Fruit fly (Drosophila melanogaster): ENCODE results near the gene cac.

The cac gene

dm6 chrX:11930726-11931125 is 54.2 kb downstream of the cac start, which contains the start of gene Pdzd8:
Gene Pdzd8, minus strand, starts transcription at chrX:11930850.
- TF ChIP-seq CG5204 (GFP tag; optimal IDR thresholded peaks at IDR 0.05), result no peak

- no peak for TF ChIP-seq CG5204 (GFP tag; optimal IDR thresholded peaks at IDR 0.05)
- TF ChIP-seq tj (GFP tag; optimal IDR thresholded peaks at IDR 0.05), result no peak
- peak; percentile 60 for TF ChIP-seq CG14711 (tag; optimal IDR thresholded peaks at IDR 0.05)
- TF ChIP-seq kay (GFP tag; ENCODE audit: borderline replicate concordance), result no peak
- peak; percentile 62 for TF ChIP-seq bab1 (GFP tag; optimal IDR thresholded peaks at IDR 0.05)
- TF ChIP-seq CG33017 (tag; optimal IDR thresholded peaks at IDR 0.05), result peak; percentile 2
- no peak for TF ChIP-seq CG12768 (GFP tag; optimal IDR thresholded peaks at IDR 0.05)
- TF ChIP-seq CG7101 (tag; optimal IDR thresholded peaks at IDR 0.05), result peak; percentile 62
Observed at dm6 chrX:11925213-11925612, 59.7 kb downstream of the cac start.

- TF ChIP-seq bab1 (GFP tag; optimal IDR thresholded peaks at IDR 0.05), result no peak
- no peak for TF ChIP-seq Hr96 (GFP tag; optimal IDR thresholded peaks at IDR 0.05)
- no peak for TF ChIP-seq cnc (optimal IDR thresholded peaks at IDR 0.05)
- TF ChIP-seq CG7045 (GFP tag; optimal IDR thresholded peaks at IDR 0.05), result no peak
- no peak for TF ChIP-seq Crg-1 (GFP tag; optimal IDR thresholded peaks at IDR 0.05)
- no peak for TF ChIP-seq tj (GFP tag; optimal IDR thresholded peaks at IDR 0.05)
- no peak for TF ChIP-seq pad (GFP tag; optimal IDR thresholded peaks at IDR 0.05)
- TF ChIP-seq ovo (GFP tag; optimal IDR thresholded peaks at IDR 0.05), result no peak
- no peak for TF ChIP-seq CG1620 (GFP tag; optimal IDR thresholded peaks at IDR 0.05)
- TF ChIP-seq Mnt (GFP tag; optimal IDR thresholded peaks at IDR 0.05), result no peak
- no peak for TF ChIP-seq cic (GFP tag; optimal IDR thresholded peaks at IDR 0.05)
- TF ChIP-seq toe (GFP tag; optimal IDR thresholded peaks at IDR 0.05), result no peak
- TF ChIP-seq kay (GFP tag; ENCODE audit: borderline replicate concordance), result no peak
- TF ChIP-seq CG33017 (tag; optimal IDR thresholded peaks at IDR 0.05), result no peak
- TF ChIP-seq CG14711 (tag; optimal IDR thresholded peaks at IDR 0.05), result no peak
- no peak for TF ChIP-seq CG11617 (GFP tag; optimal IDR thresholded peaks at IDR 0.05)
- TF ChIP-seq CG12768 (GFP tag; optimal IDR thresholded peaks at IDR 0.05), result no peak
- no peak for TF ChIP-seq CG7101 (tag; optimal IDR thresholded peaks at IDR 0.05)
Observed at dm6 chrX:11924562-11924961, 60.3 kb downstream of the cac start, which contains the start of gene Sclp. Gene Sclp, minus strand, starts transcription at chrX:11924662.

DNA sequence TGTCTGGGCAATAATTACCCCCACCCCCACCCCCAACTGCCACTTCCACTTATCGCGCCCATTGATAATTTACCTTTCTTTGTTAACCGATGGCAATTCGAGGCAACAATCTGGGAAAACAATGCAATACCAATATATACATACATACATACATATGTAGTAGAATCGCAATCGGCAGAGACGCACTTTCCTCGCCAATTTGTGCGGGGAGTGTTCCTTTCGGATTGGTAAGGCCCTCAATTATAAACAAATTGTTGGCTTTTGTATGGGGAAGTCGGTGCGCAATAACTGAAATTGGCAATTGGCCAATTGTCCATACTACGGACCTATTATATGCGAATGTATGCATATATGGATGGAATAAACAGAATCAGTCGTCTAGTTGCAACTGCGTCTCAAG is 61.2 kb downstream of the cac start:
- TF ChIP-seq bab1 (GFP tag; optimal IDR thresholded peaks at IDR 0.05) (no peak), CG33017 (tag; optimal IDR thresholded peaks at IDR 0.05) (no peak), CG5204 (GFP tag; optimal IDR thresholded peaks at IDR 0.05) (no peak), pad (GFP tag; optimal IDR thresholded peaks at IDR 0.05) (no peak), CG7101 (tag; optimal IDR thresholded peaks at IDR 0.05) (no peak), CG14711 (tag; optimal IDR thresholded peaks at IDR 0.05) (no peak), Mnt (GFP tag; optimal IDR thresholded peaks at IDR 0.05) (no peak), Hr96 (GFP tag; optimal IDR thresholded peaks at IDR 0.05) (no peak), CG12768 (GFP tag; optimal IDR thresholded peaks at IDR 0.05) (no peak), Crg-1 (GFP tag; optimal IDR thresholded peaks at IDR 0.05) (no peak), CG7045 (GFP tag; optimal IDR thresholded peaks at IDR 0.05) (no peak), ovo (GFP tag; optimal IDR thresholded peaks at IDR 0.05) (no peak), Clk (GFP tag; optimal IDR thresholded peaks at IDR 0.05) (no peak), cnc (optimal IDR thresholded peaks at IDR 0.05) (no peak), tj (GFP tag; optimal IDR thresholded peaks at IDR 0.05) (no peak)

DNA sequence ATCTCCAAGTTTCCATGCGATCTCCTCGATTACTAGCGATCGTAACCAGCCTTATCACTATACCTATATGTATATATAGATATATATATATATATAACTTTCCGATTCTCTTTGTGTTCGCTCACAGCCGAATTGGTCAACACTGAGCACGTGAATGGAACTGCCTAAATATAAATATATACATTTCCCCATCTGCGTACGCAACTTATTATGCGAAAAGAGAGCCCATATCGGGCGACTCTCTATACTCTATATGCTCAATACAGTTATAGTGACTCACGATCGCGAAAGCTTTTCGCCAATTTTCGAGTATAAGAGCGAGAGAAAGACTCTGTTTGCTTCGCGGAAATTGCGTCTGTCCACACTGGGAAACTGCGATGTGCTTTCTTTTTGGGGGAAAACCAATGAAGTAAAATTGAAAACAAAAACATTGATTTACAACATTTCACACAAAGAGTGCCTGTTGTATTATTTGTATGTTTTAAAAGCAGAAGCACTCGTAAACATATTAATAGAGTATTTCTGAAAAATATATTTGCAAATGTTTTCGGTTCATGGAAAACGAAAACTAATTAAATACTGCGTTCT is 62.1 kb downstream of the cac start:
- TF ChIP-seq CG7101 (tag; optimal IDR thresholded peaks at IDR 0.05) (no peak), CG1620 (GFP tag; optimal IDR thresholded peaks at IDR 0.05) (no peak), pad (GFP tag; optimal IDR thresholded peaks at IDR 0.05) (peak; percentile 89), CG5204 (GFP tag; optimal IDR thresholded peaks at IDR 0.05) (no peak), CG7045 (GFP tag; optimal IDR thresholded peaks at IDR 0.05) (no peak), cnc (optimal IDR thresholded peaks at IDR 0.05) (no peak), kay (GFP tag; ENCODE audit: borderline replicate concordance) (peak; percentile 39), tj (GFP tag; optimal IDR thresholded peaks at IDR 0.05) (no peak), Hr96 (GFP tag; optimal IDR thresholded peaks at IDR 0.05) (no peak), Mnt (GFP tag; optimal IDR thresholded peaks at IDR 0.05) (peak; percentile 25), bab1 (GFP tag; optimal IDR thresholded peaks at IDR 0.05) (peak; percentile 40), Clk (GFP tag; optimal IDR thresholded peaks at IDR 0.05) (no peak), ovo (GFP tag; optimal IDR thresholded peaks at IDR 0.05) (peak; percentile 4), CG33017 (tag; optimal IDR thresholded peaks at IDR 0.05) (no peak), cic (GFP tag; optimal IDR thresholded peaks at IDR 0.05) (no peak), Crg-1 (GFP tag; optimal IDR thresholded peaks at IDR 0.05) (no peak)

- TF ChIP-seq CG11617 (GFP tag; optimal IDR thresholded peaks at IDR 0.05) (peak; percentile 15), CG7045 (GFP tag; optimal IDR thresholded peaks at IDR 0.05) (peak; percentile 16), CG7101 (tag; optimal IDR thresholded peaks at IDR 0.05) (peak; percentile 31), pad (GFP tag; optimal IDR thresholded peaks at IDR 0.05) (no peak), Mnt (GFP tag; optimal IDR thresholded peaks at IDR 0.05) (no peak), CG5204 (GFP tag; optimal IDR thresholded peaks at IDR 0.05) (peak; percentile 19), toe (GFP tag; optimal IDR thresholded peaks at IDR 0.05) (peak; percentile 12), CG14711 (tag; optimal IDR thresholded peaks at IDR 0.05) (peak; percentile 9), CG33017 (tag; optimal IDR thresholded peaks at IDR 0.05) (peak; percentile 32)
Observed at dm6 chrX:11920959-11921358, 63.9 kb downstream of the cac start.
